Worm (Caenorhabditis elegans): ENCODE results near the gene nrde-1.

The nrde-1 gene

ce11 chrIII:3677378-3677777 lies 35.9 kb upstream of the nrde-1 start (continued):
- no peak for TF ChIP-seq ZK546.5 (tag; optimal IDR thresholded peaks at IDR 0.05)
- no peak for TF ChIP-seq ceh-32 (tag; optimal IDR thresholded peaks at IDR 0.05; ENCODE audit: poor library complexity)
- no peak for TF ChIP-seq nhr-42 (GFP tag; IDR thresholded peaks at IDR 0.05)
- TF ChIP-seq mxl-3 (GFP tag; optimal IDR thresholded peaks at IDR 0.05), result no peak
- TF ChIP-seq nhr-10 (tag; optimal IDR thresholded peaks at IDR 0.05), result no peak
- TF ChIP-seq Y75B8A.6 (GFP tag; IDR thresholded peaks at IDR 0.05), result no peak
- TF ChIP-seq zfp-3 (GFP tag; conservative IDR thresholded peaks at IDR 0.05), result no peak
- no peak for TF ChIP-seq dmd-9 (GFP tag; IDR thresholded peaks at IDR 0.05)
- TF ChIP-seq lsy-2 (tag; optimal IDR thresholded peaks at IDR 0.05), result peak; percentile 60 to 81
- no peak for TF ChIP-seq tag-97 (GFP tag; IDR thresholded peaks at IDR 0.05)
- no peak for TF ChIP-seq spr-1 (tag; optimal IDR thresholded peaks at IDR 0.05)
- TF ChIP-seq hif-1 (tag; optimal IDR thresholded peaks at IDR 0.05), result peak in 1 of 2 experiments; percentile 65
- TF ChIP-seq nhr-28 (tag; optimal IDR thresholded peaks at IDR 0.05), result no peak
- no peak for TF ChIP-seq ceh-82 (tag; optimal IDR thresholded peaks at IDR 0.05)
- TF ChIP-seq fos-1 (tag; optimal IDR thresholded peaks at IDR 0.05), result no peak
- no peak for TF ChIP-seq nhr-76 (tag; optimal IDR thresholded peaks at IDR 0.05)
- TF ChIP-seq ZK337.2 (GFP tag; IDR thresholded peaks at IDR 0.05), result no peak
- no peak for TF ChIP-seq zip-11 (GFP tag; IDR thresholded peaks at IDR 0.05)
- no peak for TF ChIP-seq skn-1 (tag; optimal IDR thresholded peaks at IDR 0.05)
- TF ChIP-seq madf-9 (GFP tag; conservative IDR thresholded peaks at IDR 0.05), result no peak
- TF ChIP-seq duxl-1 (tag; optimal IDR thresholded peaks at IDR 0.05; ENCODE audit: poor library complexity), result no peak
- TF ChIP-seq rbr-2 (tag; optimal IDR thresholded peaks at IDR 0.05), result peak; percentile 85
- peak; percentile 61 for TF ChIP-seq lin-39 (tag; optimal IDR thresholded peaks at IDR 0.05)
- peak; percentile 80 for TF ChIP-seq ctbp-1 (GFP tag; IDR thresholded peaks at IDR 0.05)
- TF ChIP-seq ztf-11 (tag; optimal IDR thresholded peaks at IDR 0.05), result no peak

- TF ChIP-seq ceh-32 (tag; optimal IDR thresholded peaks at IDR 0.05; ENCODE audit: poor library complexity), result no peak
- TF ChIP-seq unc-62 (GFP tag; optimal IDR thresholded peaks at IDR 0.05 in 1 of 2), result peak in 1 of 2 experiments; percentile 94
- TF ChIP-seq unc-62 (tag; optimal IDR thresholded peaks at IDR 0.05), result no peak
- no peak for TF ChIP-seq lin-38 (GFP tag; IDR thresholded peaks at IDR 0.05)
- no peak for TF ChIP-seq F37D6.2 (tag; optimal IDR thresholded peaks at IDR 0.05)
Observed at ce11 chrIII:3679083-3679482, 34.2 kb upstream of the nrde-1 start.

- TF ChIP-seq rbr-2 (tag; optimal IDR thresholded peaks at IDR 0.05) (peak; percentile 31), ztf-11 (tag; optimal IDR thresholded peaks at IDR 0.05) (no peak), nhr-48 (tag; optimal IDR thresholded peaks at IDR 0.05) (no peak), dmd-8 (GFP tag; IDR thresholded peaks at IDR 0.05) (no peak), T26A8.4 (GFP tag; IDR thresholded peaks at IDR 0.05) (no peak), lin-1 (GFP tag; IDR thresholded peaks at IDR 0.05) (no peak), D1046.2 (GFP tag; IDR thresholded peaks at IDR 0.05) (no peak), nhr-6 (tag; optimal IDR thresholded peaks at IDR 0.05) (no peak), dve-1 (tag; optimal IDR thresholded peaks at IDR 0.05; ENCODE audit: insufficient read depth) (no peak), zip-11 (GFP tag; IDR thresholded peaks at IDR 0.05) (no peak), hmg-1.1 (GFP tag; IDR thresholded peaks at IDR 0.05) (no peak), set-16 (GFP tag; IDR thresholded peaks at IDR 0.05) (no peak), lsy-2 (tag; optimal IDR thresholded peaks at IDR 0.05) (no peak), mep-1 (tag; optimal IDR thresholded peaks at IDR 0.05) (peak; percentile 17), pqm-1 (tag; optimal IDR thresholded peaks at IDR 0.05) (no peak), Y75B8A.6 (GFP tag; IDR thresholded peaks at IDR 0.05) (no peak), hlh-11 (tag; optimal IDR thresholded peaks at IDR 0.05) (no peak), madf-5 (GFP tag; IDR thresholded peaks at IDR 0.05) (no peak), aha-1 (tag) (peak; percentile 48), unc-62 (GFP tag; optimal IDR thresholded peaks at IDR 0.05 in 1 of 2) (peak in 1 of 2 experiments; percentile 8), unc-62 (tag; optimal IDR thresholded peaks at IDR 0.05) (no peak), nhr-77 (tag; optimal IDR thresholded peaks at IDR 0.05) (no peak), aly-2 (tag; optimal IDR thresholded peaks at IDR 0.05) (no peak), skn-1 (tag; optimal IDR thresholded peaks at IDR 0.05) (no peak), vab-7 (GFP tag; IDR thresholded peaks at IDR 0.05) (no peak), snpc-1.2 (GFP tag; IDR thresholded peaks at IDR 0.05) (no peak), lin-13 (GFP tag; optimal IDR thresholded peaks at IDR 0.05) (no peak)
Observed at ce11 chrIII:3681351-3681938, 31.8 kb upstream of the nrde-1 start.

Measured in whole organism, L4 larva.